Worm (Caenorhabditis elegans) whole organism, early embryonic: ENCODE measurements around the gene hpo-19.

Experiments used
- B0310.2 ChIP-seq: sonication (generic microtip); optimal IDR thresholded peaks from 2 replicates; lab custom pipeline; 2016; ENCODE audit warnings: mild to moderate bottlenecking, missing genetic modification characterization, missing compliant biosample characterization
- aly-1 ChIP-seq: sonication (generic microtip); optimal IDR thresholded peaks from 2 replicates; lab custom pipeline; 2016; ENCODE audit warnings: missing genetic modification characterization, missing compliant biosample characterization
- ama-1 ChIP-seq: fragments of 150-350 bp; optimal IDR thresholded peaks from 2 replicates; lab custom pipeline; 2014
- ceh-36 ChIP-seq: sonication (generic microtip); optimal IDR thresholded peaks from 2 replicates; lab custom pipeline; 2016; ENCODE audit warnings: missing genetic modification characterization, inconsistent platforms, missing compliant biosample characterization
- sea-1 ChIP-seq: fragments of 200-800 bp; sonication (Bioruptor generic); conservative IDR thresholded peaks from 2 replicates; pipeline ENCODE4 v1.3.6; 2022; ENCODE audit warnings: missing genetic modification characterization, missing compliant biosample characterization
- tbx-11 ChIP-seq: fragments of 200-800 bp; sonication (Bioruptor generic); IDR thresholded peaks from 2 replicates; pipeline ENCODE4 v1.3.6; 2022; ENCODE audit warnings: missing genetic modification characterization, missing compliant biosample characterization

ce11 chrV:6464765-6465164 is 28.3 kb downstream of the hpo-19 start, which contains the start of gene unc-83:
- TF ChIP-seq ama-1 (lab: Kevin White, UChicago) (no peak), sea-1 (GFP tag; lab: Robert Waterston, UW) (no peak), tbx-11 (no peak), B0310.2 (no peak), aly-1 (tag; lab: Kevin White, UChicago) (no peak), ceh-36 (tag; lab: Kevin White, UChicago) (no peak)
